Fruit fly (Drosophila melanogaster): Measurements from ENCODE around the gene hop.
A peak's percentile ranks its signal among the peaks of the same experiment; 100 is the strongest.

hop gene

dm6 chrX:11374320-11374719, 6.4 kb upstream of the hop start:
- TF ChIP-seq Smox (GFP tag; optimal IDR thresholded peaks at IDR 0.05) = no peak
- TF ChIP-seq Met (GFP tag; optimal IDR thresholded peaks at IDR 0.05) = no peak
- no peak for TF ChIP-seq Ets21C (GFP tag; optimal IDR thresholded peaks at IDR 0.05)
- no peak for TF ChIP-seq CG8632 (GFP tag; optimal IDR thresholded peaks at IDR 0.05)
- no peak for TF ChIP-seq dac (GFP tag; optimal IDR thresholded peaks at IDR 0.05)
- TF ChIP-seq acj6 (GFP tag; optimal IDR thresholded peaks at IDR 0.05) = no peak
- no peak for TF ChIP-seq CG8319 (GFP tag; optimal IDR thresholded peaks at IDR 0.05)
- TF ChIP-seq fkh (GFP tag; optimal IDR thresholded peaks at IDR 0.05) = no peak
- TF ChIP-seq CG16779 (tag; optimal IDR thresholded peaks at IDR 0.05) = no peak
- no peak for TF ChIP-seq CG11294 (GFP tag; IDR thresholded peaks at IDR 0.05)
- no peak for TF ChIP-seq Sox15 (GFP tag; optimal IDR thresholded peaks at IDR 0.05)
- TF ChIP-seq Sox102F (GFP tag; optimal IDR thresholded peaks at IDR 0.05) = no peak
- TF ChIP-seq CG15336 (GFP tag; IDR thresholded peaks at IDR 0.05) = no peak

- TF ChIP-seq CG8319 (GFP tag; optimal IDR thresholded peaks at IDR 0.05) (no peak), Sox14 (GFP tag; optimal IDR thresholded peaks at IDR 0.05) (no peak), CG11294 (GFP tag; IDR thresholded peaks at IDR 0.05) (no peak), cyc (GFP tag; optimal IDR thresholded peaks at IDR 0.05) (no peak), Hr39 (GFP tag; optimal IDR thresholded peaks at IDR 0.05) (peak; percentile 12), lz (GFP tag; optimal IDR thresholded peaks at IDR 0.05) (peak; percentile 15), CG6854 (GFP tag; optimal IDR thresholded peaks at IDR 0.05) (no peak), Smox (GFP tag; optimal IDR thresholded peaks at IDR 0.05) (no peak), fd85E (GFP tag; optimal IDR thresholded peaks at IDR 0.05) (no peak), topi (GFP tag; optimal IDR thresholded peaks at IDR 0.05) (no peak), dsx (GFP tag; optimal IDR thresholded peaks at IDR 0.05; ENCODE audit: poor library complexity, severe bottlenecking) (no peak), CG15336 (GFP tag; IDR thresholded peaks at IDR 0.05) (peak; percentile 28; the same call in 1 of the 2 replicates), salr (GFP tag; optimal IDR thresholded peaks at IDR 0.05) (peak in 1 of 2 experiments; percentile 11), CG32006 (GFP tag; optimal IDR thresholded peaks at IDR 0.05) (peak; percentile 29), Hr4 (GFP tag; optimal IDR thresholded peaks at IDR 0.05) (peak; percentile 55), Eip78C (GFP tag) (peak; percentile 68), CG8119 (GFP tag; IDR thresholded peaks at IDR 0.05) (peak; percentile 49; the same call in 2 of the 3 replicates), Ets21C (GFP tag; optimal IDR thresholded peaks at IDR 0.05) (no peak), CG3032 (tag; optimal IDR thresholded peaks at IDR 0.05) (no peak), fd59A (GFP tag; optimal IDR thresholded peaks at IDR 0.05) (no peak), pdm3 (GFP tag; optimal IDR thresholded peaks at IDR 0.05) (no peak), esn (GFP tag; optimal IDR thresholded peaks at IDR 0.05) (peak; percentile 4), Met (GFP tag; optimal IDR thresholded peaks at IDR 0.05) (peak; percentile 11), net (GFP tag; optimal IDR thresholded peaks at IDR 0.05) (peak; percentile 1), CG16779 (tag; optimal IDR thresholded peaks at IDR 0.05) (no peak), CG31627 (GFP tag; optimal IDR thresholded peaks at IDR 0.05) (peak; percentile 22), Eip75B (GFP tag; optimal IDR thresholded peaks at IDR 0.05) (no peak), OdsH (GFP tag; optimal IDR thresholded peaks at IDR 0.05) (peak; percentile 27), Sox102F (GFP tag; optimal IDR thresholded peaks at IDR 0.05) (no peak), svp (GFP tag) (peak; percentile 56), CG6163 (GFP tag; IDR thresholded peaks at IDR 0.05) (0 out of 3 replicates have a peak, but pooled peaks have one; percentile 21), Lpt (GFP tag; optimal IDR thresholded peaks at IDR 0.05) (no peak), CG11902 (GFP tag; optimal IDR thresholded peaks at IDR 0.05) (no peak), acj6 (GFP tag; optimal IDR thresholded peaks at IDR 0.05) (peak; percentile 11), eg (GFP tag; IDR thresholded peaks at IDR 0.05) (peak; percentile 58), Ets96B (tag; optimal IDR thresholded peaks at IDR 0.05) (no peak), CG6276 (GFP tag; optimal IDR thresholded peaks at IDR 0.05) (no peak), CG1621 (tag; optimal IDR thresholded peaks at IDR 0.05) (no peak), achi (GFP tag; optimal IDR thresholded peaks at IDR 0.05) (peak; percentile 4)
These were observed 5.1 kb upstream of the hop start for dm6 chrX:11372764-11373712.

Measured in whole organism, prepupa.